Fruit fly (Drosophila melanogaster) whole organism, embryonic: ENCODE measurements around the gene sick.

Experiments
- Abd-B ChIP-seq: fragments of 200-800 bp; sonication (Bioruptor generic); optimal IDR thresholded peaks from 2 replicates; lab custom pipeline; 2018; ENCODE audit warnings: missing biosample characterization, mild to moderate bottlenecking, missing genetic modification characterization, moderate library complexity
- Asciz ChIP-seq: fragments of 200-800 bp; sonication (Bioruptor generic); optimal IDR thresholded peaks from 2 replicates; lab custom pipeline; 2017; ENCODE audit warnings: missing biosample characterization, mild to moderate bottlenecking, missing genetic modification characterization, missing genetic modification reagents
- C15 ChIP-seq: fragments of 200-800 bp; sonication (Bioruptor generic); IDR thresholded peaks from 3 replicates; pipeline ENCODE4 v1.3.6; 2022; ENCODE audit warnings: missing biosample characterization, missing genetic modification characterization
- CG10431 ChIP-seq: fragments of 200-800 bp; sonication (Bioruptor generic); optimal IDR thresholded peaks from 3 replicates; lab custom pipeline; 2018; ENCODE audit warnings: missing biosample characterization, mild to moderate bottlenecking, missing genetic modification characterization
- CG10565 ChIP-seq: fragments of 200-800 bp; sonication (Bioruptor generic); optimal IDR thresholded peaks from 3 replicates; lab custom pipeline; 2016; ENCODE audit warnings: missing biosample characterization, mild to moderate bottlenecking, missing genetic modification characterization
- CG12071 ChIP-seq: fragments of 200-800 bp; sonication (Bioruptor generic); optimal IDR thresholded peaks from 3 replicates; lab custom pipeline; 2018; ENCODE audit warnings: missing biosample characterization, mild to moderate bottlenecking, missing genetic modification characterization
- CG12219 ChIP-seq: fragments of 200-800 bp; sonication (Bioruptor generic); optimal IDR thresholded peaks from 3 replicates; lab custom pipeline; 2018; ENCODE audit warnings: missing biosample characterization, mild to moderate bottlenecking, missing genetic modification characterization
- CG12769 ChIP-seq: fragments of 200-800 bp; sonication (Bioruptor generic); optimal IDR thresholded peaks from 2 replicates; lab custom pipeline; 2019; ENCODE audit warnings: missing biosample characterization, mild to moderate bottlenecking, missing genetic modification characterization, moderate library complexity
- CG14710 ChIP-seq: fragments of 200-800 bp; sonication (Bioruptor generic); optimal IDR thresholded peaks from 3 replicates; lab custom pipeline; 2019; ENCODE audit warnings: missing biosample characterization, mild to moderate bottlenecking, missing genetic modification characterization, moderate library complexity
- CG15601 ChIP-seq: fragments of 200-800 bp; sonication (Bioruptor generic); optimal IDR thresholded peaks from 3 replicates; lab custom pipeline; 2019; ENCODE audit warnings: missing biosample characterization, mild to moderate bottlenecking, missing genetic modification characterization, moderate library complexity
- CG17385 ChIP-seq: fragments of 200-800 bp; sonication (Bioruptor generic); optimal IDR thresholded peaks from 3 replicates; lab custom pipeline; 2018; ENCODE audit warnings: missing biosample characterization, mild to moderate bottlenecking, missing genetic modification characterization
- CG1832 ChIP-seq: fragments of 200-800 bp; sonication (Bioruptor generic); optimal IDR thresholded peaks from 2 replicates; lab custom pipeline; 2017; ENCODE audit warnings: missing biosample characterization, mild to moderate bottlenecking, missing genetic modification characterization, inconsistent platforms
- CG2202 ChIP-seq: fragments of 200-800 bp; sonication (Bioruptor generic); optimal IDR thresholded peaks from 2 replicates; lab custom pipeline; 2018; ENCODE audit warnings: missing biosample characterization, mild to moderate bottlenecking, missing genetic modification characterization
- CG2678 ChIP-seq: fragments of 200-800 bp; sonication (Bioruptor generic); optimal IDR thresholded peaks from 3 replicates; lab custom pipeline; 2019; ENCODE audit warnings: missing biosample characterization, mild to moderate bottlenecking, missing genetic modification characterization, moderate library complexity
- CG32532 ChIP-seq: fragments of 200-800 bp; sonication (Bioruptor generic); IDR thresholded peaks from 2 replicates; pipeline ENCODE4 v1.3.6; 2022; ENCODE audit warnings: missing biosample characterization, missing genetic modification characterization
- CG33213 ChIP-seq: fragments of 200-800 bp; sonication (Bioruptor generic); optimal IDR thresholded peaks from 3 replicates; lab custom pipeline; 2016; ENCODE audit warnings: missing biosample characterization, missing genetic modification characterization
- CG4707 ChIP-seq: fragments of 200-800 bp; sonication (Bioruptor generic); optimal IDR thresholded peaks from 2 replicates; lab custom pipeline; 2018; ENCODE audit warnings: missing biosample characterization, mild to moderate bottlenecking, missing genetic modification characterization, moderate library complexity
- CG5180 ChIP-seq: fragments of 200-800 bp; sonication (Bioruptor generic); optimal IDR thresholded peaks from 3 replicates; lab custom pipeline; 2017; ENCODE audit warnings: missing biosample characterization, missing genetic modification characterization, mild to moderate bottlenecking, moderate library complexity, missing genetic modification reagents
- CG7357 ChIP-seq: fragments of 200-800 bp; sonication (Bioruptor generic); IDR thresholded peaks from 3 replicates; pipeline ENCODE4 v1.3.6; 2022; ENCODE audit warnings: missing biosample characterization, missing genetic modification characterization
- CG8359 ChIP-seq: fragments of 200-800 bp; sonication (Bioruptor generic); optimal IDR thresholded peaks from 2 replicates; lab custom pipeline; 2017; ENCODE audit warnings: missing biosample characterization, mild to moderate bottlenecking, missing genetic modification characterization, borderline replicate concordance
- CG9437 ChIP-seq: fragments of 200-800 bp; sonication (Bioruptor generic); optimal IDR thresholded peaks from 2 replicates; lab custom pipeline; 2018; ENCODE audit warnings: missing biosample characterization, mild to moderate bottlenecking, missing genetic modification characterization
- Dip2 ChIP-seq: fragments of 200-800 bp; sonication (Bioruptor generic); IDR thresholded peaks from 2 replicates; pipeline ENCODE4 v1.3.6; 2022; ENCODE audit warnings: missing biosample characterization, missing genetic modification characterization
- Nf-YB ChIP-seq: fragments of 200-800 bp; sonication (Bioruptor generic); optimal IDR thresholded peaks from 3 replicates; lab custom pipeline; 2019; ENCODE audit warnings: missing biosample characterization, mild to moderate bottlenecking, missing genetic modification characterization, moderate library complexity
- PHDP ChIP-seq: fragments of 200-800 bp; sonication (Bioruptor generic); optimal IDR thresholded peaks from 3 replicates; lab custom pipeline; 2018; ENCODE audit warnings: missing biosample characterization, mild to moderate bottlenecking, missing genetic modification characterization, moderate library complexity
- Pdp1 ChIP-seq, 2 experiments: fragments of 200-800 bp; sonication (Bioruptor generic); optimal IDR thresholded peaks; 3 replicates each; lab custom pipeline; 2016; ENCODE audit warnings: missing biosample characterization in 2 of 2, missing genetic modification characterization in 2 of 2, mild to moderate bottlenecking in 1 of 2, moderate library complexity in 1 of 2
- Sry-δ ChIP-seq: fragments of 200-800 bp; sonication (Bioruptor generic); optimal IDR thresholded peaks from 2 replicates; lab custom pipeline; 2016; ENCODE audit warnings: missing biosample characterization, missing genetic modification characterization
- Tbp ChIP-seq: fragments of >200 bp; optimal IDR thresholded peaks from 2 replicates; lab custom pipeline; 2018; ENCODE audit warnings: missing biosample characterization, missing genetic modification characterization
- Vsx1 ChIP-seq: fragments of 200-800 bp; sonication (Bioruptor generic); optimal IDR thresholded peaks from 2 replicates; lab custom pipeline; 2017; ENCODE audit warnings: missing biosample characterization, mild to moderate bottlenecking, missing genetic modification characterization, missing genetic modification reagents
- az2 ChIP-seq: fragments of 200-800 bp; sonication (Bioruptor generic); optimal IDR thresholded peaks from 3 replicates; lab custom pipeline; 2016; ENCODE audit warnings: missing biosample characterization, missing genetic modification characterization
- cg ChIP-seq: fragments of 200-800 bp; sonication (Bioruptor generic); optimal IDR thresholded peaks from 3 replicates; lab custom pipeline; 2019; ENCODE audit warnings: missing biosample characterization, mild to moderate bottlenecking, missing genetic modification characterization, moderate library complexity
- crol ChIP-seq: fragments of 200-800 bp; sonication (Bioruptor generic); IDR thresholded peaks from 2 replicates; pipeline ENCODE4 v1.3.6; 2022; ENCODE audit warnings: missing biosample characterization, missing genetic modification characterization
- dmrt99B ChIP-seq: fragments of 200-800 bp; sonication (Bioruptor generic); optimal IDR thresholded peaks from 2 replicates; lab custom pipeline; 2018; ENCODE audit warnings: missing biosample characterization, mild to moderate bottlenecking, missing genetic modification characterization, moderate library complexity
- dpn ChIP-seq, 2 experiments: fragments of 200-800 bp; sonication (Bioruptor generic); optimal IDR thresholded peaks; 3 replicates each; lab custom pipeline; 2016; ENCODE audit warnings: missing biosample characterization in 2 of 2, missing genetic modification characterization in 2 of 2
- eyg ChIP-seq: fragments of 200-800 bp; sonication (Bioruptor generic); optimal IDR thresholded peaks from 3 replicates; lab custom pipeline; 2016; ENCODE audit warnings: missing biosample characterization, missing genetic modification characterization
- fd102C ChIP-seq: fragments of 200-800 bp; sonication (Bioruptor generic); optimal IDR thresholded peaks from 2 replicates; lab custom pipeline; 2018; ENCODE audit warnings: missing biosample characterization, mild to moderate bottlenecking, missing genetic modification characterization, moderate library complexity
- lab ChIP-seq: fragments of 200-800 bp; sonication (Bioruptor generic); optimal IDR thresholded peaks from 3 replicates; lab custom pipeline; 2017; ENCODE audit warnings: missing biosample characterization, missing genetic modification characterization, mild to moderate bottlenecking, moderate library complexity, missing genetic modification reagents
- nau ChIP-seq: fragments of 200-800 bp; sonication (Bioruptor generic); optimal IDR thresholded peaks from 3 replicates; lab custom pipeline; 2017; ENCODE audit warnings: missing biosample characterization, mild to moderate bottlenecking, missing genetic modification characterization, missing genetic modification reagents
- oc ChIP-seq: fragments of 200-800 bp; sonication (Bioruptor generic); optimal IDR thresholded peaks from 2 replicates; lab custom pipeline; 2018; ENCODE audit warnings: missing biosample characterization, mild to moderate bottlenecking, missing genetic modification characterization, moderate library complexity
- pros ChIP-seq: fragments of 200-800 bp; sonication (Bioruptor generic); optimal IDR thresholded peaks from 3 replicates; lab custom pipeline; 2019; ENCODE audit warnings: missing biosample characterization, mild to moderate bottlenecking, missing genetic modification characterization, moderate library complexity
- psq ChIP-seq: fragments of 200-800 bp; sonication (Bioruptor generic); optimal IDR thresholded peaks from 2 replicates; lab custom pipeline; 2017; ENCODE audit warnings: missing biosample characterization, missing genetic modification characterization
- ro ChIP-seq: fragments of 200-800 bp; sonication (Bioruptor generic); IDR thresholded peaks from 2 replicates; pipeline ENCODE4 v1.3.6; 2022; ENCODE audit warnings: missing biosample characterization, missing genetic modification characterization
- sisA ChIP-seq: fragments of 200-800 bp; sonication (Bioruptor generic); IDR thresholded peaks from 2 replicates; pipeline ENCODE4 v1.3.6; 2022; ENCODE audit warnings: missing biosample characterization, missing genetic modification characterization
- tna ChIP-seq: fragments of 200-800 bp; sonication (Bioruptor generic); IDR thresholded peaks from 2 replicates; pipeline ENCODE4 v1.3.6; 2022; ENCODE audit warnings: missing biosample characterization, missing genetic modification characterization; ENCODE audit not compliant: partially characterized antibody
- twi ChIP-seq: fragments of 200-800 bp; optimal IDR thresholded peaks from 2 replicates; lab custom pipeline; 2019; ENCODE audit warnings: missing biosample characterization, mild to moderate bottlenecking, missing genetic modification characterization, moderate library complexity

sick gene

DNA sequence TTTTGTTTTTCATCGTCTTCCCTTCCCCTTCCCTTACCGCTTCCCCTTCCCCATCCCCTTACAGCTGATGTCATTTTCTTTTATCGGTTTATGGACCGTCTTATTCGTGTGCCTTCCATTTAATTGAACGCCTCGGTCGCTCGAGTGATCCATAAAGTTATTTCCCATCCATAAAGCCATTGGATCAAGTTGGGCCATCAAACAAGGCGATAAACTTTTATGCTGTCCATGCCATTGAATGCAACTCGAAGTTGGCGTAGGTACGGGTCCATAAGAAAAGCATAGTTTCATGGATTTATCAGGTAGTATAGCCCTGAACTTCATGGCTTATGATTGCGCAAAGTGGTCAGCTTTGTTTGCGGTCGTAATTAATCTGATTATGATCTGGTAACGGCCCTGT is 208.9 kb downstream of the sick start:
- TF ChIP-seq fd102C (GFP tag; lab: Kevin White, UChicago) (no peak), CG8359 (GFP tag; lab: Kevin White, UChicago) (peak; percentile 3), cg (GFP tag; lab: Kevin White, UChicago) (no peak), CG9437 (no peak), CG5180 (GFP tag; lab: Kevin White, UChicago) (peak; percentile 45), Asciz (GFP tag; lab: Kevin White, UChicago) (peak; percentile 1), tna (GFP tag; lab: Robert Waterston, UW) (no peak), CG10565 (GFP tag; lab: Kevin White, UChicago) (no peak), dpn (GFP tag; optimal IDR thresholded peaks at IDR 0.05; lab: Kevin White, UChicago) (no peak), sisA (GFP tag; lab: Robert Waterston, UW) (no peak), ro (GFP tag; lab: Robert Waterston, UW) (no peak), CG2678 (peak; percentile 36), Nf-YB (no peak), CG4707 (no peak), pros (peak; percentile 13), Dip2 (GFP tag; lab: Robert Waterston, UW) (no peak), CG33213 (GFP tag; lab: Kevin White, UChicago) (no peak), CG2202 (no peak), nau (no peak), Vsx1 (GFP tag; lab: Kevin White, UChicago) (no peak), CG12219 (GFP tag; lab: Kevin White, UChicago) (no peak), CG14710 (no peak), CG15601 (tag; lab: Kevin White, UChicago) (peak; percentile 19), Tbp (GFP tag; lab: Kevin White, UChicago) (no peak), Abd-B (peak; percentile 69), psq (GFP tag; lab: Kevin White, UChicago) (no peak), CG1832 (GFP tag; lab: Kevin White, UChicago) (no peak), CG7357 (GFP tag; lab: Robert Waterston, UW) (no peak), twi (tag; lab: Kevin White, UChicago) (no peak), CG32532 (no peak), dmrt99B (tag; lab: Kevin White, UChicago) (peak; percentile 17), crol (GFP tag; lab: Robert Waterston, UW) (peak; percentile 77; the same call in 1 of the 2 replicates), Sry-δ (GFP tag; lab: Kevin White, UChicago) (no peak), PHDP (tag; lab: Kevin White, UChicago) (peak; percentile 15), CG12769 (tag; lab: Kevin White, UChicago) (peak; percentile 29), Pdp1 (GFP tag; optimal IDR thresholded peaks at IDR 0.05; lab: Kevin White, UChicago) (no peak), az2 (GFP tag; lab: Kevin White, UChicago) (no peak), C15 (GFP tag; lab: Robert Waterston, UW) (no peak), CG12071 (GFP tag; lab: Kevin White, UChicago) (no peak), lab (peak; percentile 47), oc (peak; percentile 82), CG17385 (GFP tag; lab: Kevin White, UChicago) (no peak), CG10431 (GFP tag; lab: Kevin White, UChicago) (no peak), eyg (GFP tag; lab: Kevin White, UChicago) (no peak)
